Worm (Caenorhabditis elegans) whole organism, L4/young adult: ENCODE measurements around the gene Y73B6BL.37.

Experiments
- W03F9.2 ChIP-seq: fragments of 150-350 bp; optimal IDR thresholded peaks from 2 replicates; lab custom pipeline; 2014; ENCODE audit warnings: missing biosample characterization, missing genetic modification characterization
- dao-5 ChIP-seq: sonication (generic microtip); optimal IDR thresholded peaks from 2 replicates; lab custom pipeline; 2016; ENCODE audit warnings: missing genotype, missing genetic modification characterization, moderate library complexity, missing compliant biosample characterization
- him-1 ChIP-seq: sonication (generic microtip); optimal IDR thresholded peaks from 2 replicates; lab custom pipeline; 2016; ENCODE audit warnings: missing genotype, missing genetic modification reagents, missing genetic modification characterization, missing compliant biosample characterization

Gene Y73B6BL.37

DNA sequence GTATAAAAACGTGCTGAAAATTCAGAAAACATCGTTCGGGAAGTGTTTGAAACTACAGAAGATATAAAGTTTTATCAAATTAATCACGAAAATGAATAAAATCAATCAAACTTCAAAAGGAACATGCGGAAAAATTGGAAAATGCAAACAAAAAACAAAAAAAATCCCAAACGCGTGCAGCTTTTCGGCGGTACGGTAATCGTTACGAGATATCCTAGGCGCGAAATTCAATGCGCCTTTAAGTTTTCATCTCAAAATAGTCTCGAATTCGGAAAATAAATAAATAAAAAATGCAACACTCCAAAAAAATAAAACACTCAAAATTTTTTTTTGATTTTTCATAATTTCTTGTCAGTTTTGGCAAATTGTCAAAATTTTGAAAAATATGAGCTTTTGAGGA, 42.7 kb downstream of the Y73B6BL.37 start:
- TF ChIP-seq him-1 (no peak), dao-5 (tag; lab: Kevin White, UChicago) (no peak), W03F9.2 (no peak)

DNA sequence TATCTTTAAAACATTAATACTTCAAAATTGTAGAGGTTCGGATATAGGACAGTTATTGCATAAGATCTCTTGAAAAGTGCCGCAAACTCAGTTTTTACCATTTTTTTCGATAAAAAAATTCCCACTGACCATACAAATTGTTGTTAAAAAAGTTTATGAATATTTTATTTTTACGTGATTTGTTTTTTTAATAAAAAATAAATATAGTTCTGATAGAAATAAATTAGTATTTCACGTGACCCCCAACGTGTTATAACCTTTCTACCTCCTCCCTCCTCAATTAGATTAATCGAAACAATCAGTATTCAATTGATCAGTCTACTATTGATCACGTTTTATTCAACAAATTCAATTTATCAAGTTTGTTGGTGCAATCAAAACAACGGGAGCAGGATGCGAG, 44.3 kb downstream of the Y73B6BL.37 start, which contains the start of gene C01G5.4:
TSS of gene C01G5.4 (plus strand) at position 301 of the 400 bp plus-strand sequence.
- TF ChIP-seq dao-5 (tag; lab: Kevin White, UChicago) (no peak), W03F9.2 (no peak), him-1 (no peak)

DNA sequence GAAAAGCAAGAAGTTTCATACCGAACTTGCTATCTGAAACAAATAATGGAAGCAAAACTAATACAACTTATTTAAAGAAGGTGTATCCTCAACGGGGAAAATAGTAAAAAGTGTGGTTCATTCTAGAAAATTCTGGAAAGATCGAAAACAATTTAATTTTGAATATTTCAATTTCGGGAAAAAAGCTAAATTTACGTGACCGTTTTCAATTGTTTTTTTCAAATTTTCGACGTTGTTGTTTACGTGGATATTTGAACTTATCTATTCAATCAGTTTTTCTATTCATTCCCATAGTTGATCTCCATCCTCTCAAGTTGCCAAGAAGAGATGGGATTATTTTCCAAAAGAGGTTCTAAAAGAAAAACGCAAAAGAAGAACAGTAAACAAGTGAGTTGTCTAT, 48.8 kb downstream of the Y73B6BL.37 start, which contains the start of gene C01G5.3:
TSS of gene C01G5.3 (plus strand) at position 301 of the 400 bp plus-strand sequence.
- TF ChIP-seq him-1 (no peak), dao-5 (tag; lab: Kevin White, UChicago) (no peak), W03F9.2 (no peak)
